Worm (Caenorhabditis elegans) whole organism, L3 larva: ENCODE data around the gene F21C10.7.

Source experiments
- mdl-1 ChIP-seq: fragments of 150-350 bp; optimal IDR thresholded peaks from 2 replicates; lab custom pipeline; 2014; ENCODE audit warnings: missing biosample characterization, missing genetic modification characterization
- nhr-12 ChIP-seq: fragments of 150-350 bp; optimal IDR thresholded peaks from 2 replicates; lab custom pipeline; 2014; ENCODE audit warnings: missing biosample characterization, missing genetic modification characterization
- ztf-11 ChIP-seq: fragments of 150-350 bp; optimal IDR thresholded peaks from 2 replicates; lab custom pipeline; 2014; ENCODE audit warnings: missing biosample characterization, missing genetic modification characterization

ce11 chrV:9074360-9074834 is 38.2 kb upstream of the F21C10.7 start:
- TF ChIP-seq ztf-11 (tag; lab: Kevin White, UChicago), result no peak
- no peak for TF ChIP-seq mdl-1
- TF ChIP-seq nhr-12, result no peak
